Worm (Caenorhabditis elegans) whole organism, young adult: ENCODE measurements around the gene ssp-33.

ENCODE experiments used
- B0035.1 ChIP-seq: sonication (generic microtip); optimal IDR thresholded peaks from 2 replicates; lab custom pipeline; 2016; ENCODE audit warnings: missing genetic modification characterization, mild to moderate bottlenecking, missing compliant biosample characterization, missing genotype, missing genetic modification reagents
- ceh-40 ChIP-seq: fragments of 200-800 bp; sonication (Bioruptor generic); IDR thresholded peaks from 2 replicates; pipeline ENCODE4 v1.3.6; 2022; ENCODE audit warnings: missing genetic modification characterization, missing compliant biosample characterization
- hsf-1 ChIP-seq: fragments of 200-800 bp; sonication (Bioruptor generic); IDR thresholded peaks from 2 replicates; pipeline ENCODE4 v1.3.6; 2022; ENCODE audit warnings: missing genetic modification reagents, missing genetic modification characterization, missing compliant biosample characterization
- lin-35 ChIP-seq, 3 experiments: fragments of 150-350 bp in 2 of 3; sonication (generic microtip) in 1 of 3; optimal IDR thresholded peaks; 2 replicates each; lab custom pipeline; 2014 to 2018; ENCODE audit warnings: missing biosample characterization in 3 of 3, missing genetic modification characterization in 3 of 3, missing genetic modification reagents in 3 of 3
- unc-62 ChIP-seq: fragments of 150-350 bp; optimal IDR thresholded peaks from 2 replicates; lab custom pipeline; 2014; ENCODE audit warnings: missing biosample characterization, missing genetic modification reagents, missing genetic modification characterization

DNA sequence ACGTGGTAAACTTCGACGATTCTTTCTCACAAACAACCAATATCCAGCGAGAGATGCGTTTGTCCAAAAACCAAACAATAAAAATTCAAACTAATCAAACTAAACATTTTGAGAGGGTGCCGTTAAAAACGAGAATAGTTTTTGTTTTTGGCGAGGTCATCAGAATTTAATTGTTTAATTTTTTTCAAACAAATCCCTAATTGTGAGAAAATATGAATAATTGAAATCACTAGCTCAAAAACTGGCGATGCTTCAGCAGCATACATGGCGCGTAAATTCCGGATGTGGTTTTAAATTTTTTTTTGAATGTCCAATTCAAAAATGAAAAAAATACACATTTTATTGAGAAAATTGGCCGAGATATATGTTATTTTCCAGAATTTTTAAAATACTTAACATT is 8.3 kb downstream of the ssp-33 start, which contains the start of gene R08A2.1:
- TF ChIP-seq ceh-40 (GFP tag; lab: Robert Waterston, UW) (no peak), hsf-1 (no peak), lin-35 (GFP tag; optimal IDR thresholded peaks at IDR 0.05; lab: Kevin White, UChicago) (no peak), B0035.1 (tag; lab: Kevin White, UChicago) (no peak), unc-62 (GFP tag; lab: Kevin White, UChicago) (no peak)
